Fruit fly (Drosophila melanogaster): ENCODE measurements around the gene bam.

bam gene

DNA sequence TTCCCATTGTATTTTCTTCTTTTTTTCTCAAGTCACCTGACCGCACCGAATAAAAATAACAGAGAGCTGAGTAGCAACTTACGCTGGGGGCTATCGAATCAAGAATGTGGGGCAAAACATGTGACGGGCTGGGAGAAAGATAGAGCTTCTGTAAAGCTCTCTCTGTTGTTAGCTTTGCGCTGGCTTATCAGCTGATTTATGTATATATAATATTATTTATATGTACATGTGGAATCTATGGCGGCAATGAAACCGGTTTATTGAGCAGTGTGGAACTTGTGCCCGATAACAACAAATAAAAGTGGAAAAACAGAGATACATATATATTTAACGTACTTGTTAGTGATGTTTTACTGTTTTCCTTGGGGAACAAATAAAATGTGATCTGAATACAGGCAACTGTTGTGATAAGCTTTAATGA lies 48.0 kb upstream of the bam start, which contains the start of gene CG31098 (continued):
- TF ChIP-seq CG17829 (tag; optimal IDR thresholded peaks at IDR 0.05) (no peak), Meics (GFP tag; optimal IDR thresholded peaks at IDR 0.05) (peak; percentile 53), gce (GFP tag; IDR thresholded peaks at IDR 0.05) (no peak), CG2202 (tag; optimal IDR thresholded peaks at IDR 0.05) (no peak), toy (GFP tag; IDR thresholded peaks at IDR 0.05) (no peak), tx (GFP tag; optimal IDR thresholded peaks at IDR 0.05) (no peak), caup (GFP tag; optimal IDR thresholded peaks at IDR 0.05; ENCODE audit: severe bottlenecking) (peak; percentile 39), sim (GFP tag; IDR thresholded peaks at IDR 0.05) (no peak), Dp (GFP tag; optimal IDR thresholded peaks at IDR 0.05) (no peak), fd102C (GFP tag; optimal IDR thresholded peaks at IDR 0.05) (no peak), CG3838 (GFP tag; optimal IDR thresholded peaks at IDR 0.05) (no peak), NC2β (GFP tag; optimal IDR thresholded peaks at IDR 0.05) (no peak), CG15514 (GFP tag; optimal IDR thresholded peaks at IDR 0.05) (peak; percentile 58), Elba2 (GFP tag; optimal IDR thresholded peaks at IDR 0.05) (no peak), CG15073 (GFP tag; optimal IDR thresholded peaks at IDR 0.05) (no peak), unpg (GFP tag; optimal IDR thresholded peaks at IDR 0.05) (peak; percentile 51), Pdp1 (GFP tag; optimal IDR thresholded peaks at IDR 0.05) (peak in 1 of 2 experiments; percentile 39), Antp (GFP tag; optimal IDR thresholded peaks at IDR 0.05) (no peak), MBD-R2 (GFP tag; IDR thresholded peaks at IDR 0.05) (no peak), Xrp1 (GFP tag; IDR thresholded peaks at IDR 0.05) (no peak), CG17612 (GFP tag; IDR thresholded peaks at IDR 0.05) (no peak), Vsx1 (GFP tag; optimal IDR thresholded peaks at IDR 0.05) (peak; percentile 35), YL-1 (GFP tag; optimal IDR thresholded peaks at IDR 0.05) (peak; percentile 0), salm (tag; optimal IDR thresholded peaks at IDR 0.05) (peak; percentile 48), CG10979 (tag; optimal IDR thresholded peaks at IDR 0.05) (no peak), CG6854 (GFP tag; optimal IDR thresholded peaks at IDR 0.05) (peak; percentile 41), sd (tag; optimal IDR thresholded peaks at IDR 0.05) (peak; percentile 95), hkb (optimal IDR thresholded peaks at IDR 0.05) (no peak), hkb (GFP tag; IDR thresholded peaks at IDR 0.05) (no peak; the same call in none of the 2 replicates), CG12659 (GFP tag; optimal IDR thresholded peaks at IDR 0.05) (no peak), nom (GFP tag; optimal IDR thresholded peaks at IDR 0.05) (no peak), CG11723 (GFP tag; optimal IDR thresholded peaks at IDR 0.05) (no peak), ham (GFP tag; IDR thresholded peaks at IDR 0.05) (no peak), CG7556 (GFP tag; optimal IDR thresholded peaks at IDR 0.05) (no peak), Trl (optimal IDR thresholded peaks at IDR 0.05) (peak; percentile 47 to 51), Trl (GFP tag; optimal IDR thresholded peaks at IDR 0.05) (no peak), CG11398 (GFP tag; optimal IDR thresholded peaks at IDR 0.05) (no peak), PHDP (tag; optimal IDR thresholded peaks at IDR 0.05) (peak; percentile 60), HHEX (GFP tag; optimal IDR thresholded peaks at IDR 0.05) (no peak), Sox102F (GFP tag; optimal IDR thresholded peaks at IDR 0.05) (no peak), slbo (GFP tag; IDR thresholded peaks at IDR 0.05) (no peak), CG8388 (GFP tag; optimal IDR thresholded peaks at IDR 0.05) (no peak), pb (GFP tag; optimal IDR thresholded peaks at IDR 0.05) (no peak), CG1529 (GFP tag; optimal IDR thresholded peaks at IDR 0.05) (no peak), peb (GFP tag; IDR thresholded peaks at IDR 0.05) (no peak), pnt (GFP tag; optimal IDR thresholded peaks at IDR 0.05) (no peak), Hand (GFP tag; optimal IDR thresholded peaks at IDR 0.05) (peak; percentile 14), CG16779 (GFP tag; IDR thresholded peaks at IDR 0.05) (no peak), CG2678 (tag; optimal IDR thresholded peaks at IDR 0.05) (peak; percentile 54), CG7372 (GFP tag; IDR thresholded peaks at IDR 0.05) (no peak), CG31365 (tag; optimal IDR thresholded peaks at IDR 0.05) (no peak), ci (GFP tag; IDR thresholded peaks at IDR 0.05) (peak; percentile 22; the same call in 1 of the 3 replicates)
